Worm (Caenorhabditis elegans) whole organism, L3 larva: ENCODE measurements around the gene mec-1.

Experiments
- R02D3.7 ChIP-seq: fragments of 150-350 bp; optimal IDR thresholded peaks from 2 replicates; lab custom pipeline; 2014; ENCODE audit warnings: missing biosample characterization, missing genetic modification characterization
- ZK546.5 ChIP-seq: sonication (generic microtip); optimal IDR thresholded peaks from 2 replicates; lab custom pipeline; 2017; ENCODE audit warnings: missing biosample characterization, missing genetic modification characterization
- ceh-16 ChIP-seq: sonication (generic microtip); optimal IDR thresholded peaks from 2 replicates; lab custom pipeline; 2017; ENCODE audit warnings: missing biosample characterization, missing genetic modification characterization
- ceh-28 ChIP-seq: fragments of 150-350 bp; optimal IDR thresholded peaks from 2 replicates; lab custom pipeline; 2014; ENCODE audit warnings: missing biosample characterization, missing genetic modification reagents, missing genetic modification characterization
- ceh-9 ChIP-seq: sonication (generic microtip); optimal IDR thresholded peaks from 2 replicates; lab custom pipeline; 2018; ENCODE audit warnings: missing biosample characterization, missing genetic modification characterization
- daf-12 ChIP-seq: fragments of 150-350 bp; optimal IDR thresholded peaks from 2 replicates; lab custom pipeline; 2014; ENCODE audit warnings: missing biosample characterization, missing genetic modification reagents, missing genetic modification characterization
- egl-27 ChIP-seq: sonication (generic microtip); optimal IDR thresholded peaks from 4 replicates; lab custom pipeline; 2017; ENCODE audit warnings: missing biosample characterization, missing genetic modification reagents, missing genetic modification characterization
- egl-5 ChIP-seq: fragments of 150-350 bp; optimal IDR thresholded peaks from 2 replicates; lab custom pipeline; 2017; ENCODE audit warnings: missing biosample characterization, missing genetic modification reagents, missing genetic modification characterization, inconsistent platforms
- elt-1 ChIP-seq: fragments of 150-350 bp; optimal IDR thresholded peaks from 2 replicates; lab custom pipeline; 2014; ENCODE audit warnings: missing biosample characterization, missing genetic modification characterization
- elt-2 ChIP-seq: sonication (generic microtip); optimal IDR thresholded peaks from 2 replicates; lab custom pipeline; 2016; ENCODE audit warnings: missing genetic modification reagents, mild to moderate bottlenecking, missing genetic modification characterization, missing compliant biosample characterization
- eor-1 ChIP-seq, 2 experiments: fragments of 150-350 bp; optimal IDR thresholded peaks; 2 replicates each; lab custom pipeline; 2014 to 2018; ENCODE audit warnings: missing biosample characterization in 2 of 2, missing genetic modification characterization in 2 of 2
- hmg-11 ChIP-seq: sonication (generic microtip); optimal IDR thresholded peaks from 2 replicates; lab custom pipeline; 2016; ENCODE audit warnings: missing genetic modification characterization, missing compliant biosample characterization
- lin-15B ChIP-seq: fragments of 150-350 bp; optimal IDR thresholded peaks from 2 replicates; lab custom pipeline; 2014; ENCODE audit warnings: missing biosample characterization, missing genetic modification characterization
- lin-39 ChIP-seq: fragments of 150-350 bp; optimal IDR thresholded peaks from 2 replicates; lab custom pipeline; 2018; ENCODE audit warnings: missing biosample characterization, missing genetic modification reagents, missing genetic modification characterization
- lsy-12 ChIP-seq: sonication (generic microtip); optimal IDR thresholded peaks from 2 replicates; lab custom pipeline; 2016; ENCODE audit warnings: mild to moderate bottlenecking, missing genetic modification characterization, missing compliant biosample characterization
- mdl-1 ChIP-seq: fragments of 150-350 bp; optimal IDR thresholded peaks from 2 replicates; lab custom pipeline; 2014; ENCODE audit warnings: missing biosample characterization, missing genetic modification characterization
- nfya-1 ChIP-seq: sonication (generic microtip); optimal IDR thresholded peaks from 2 replicates; lab custom pipeline; 2017; ENCODE audit warnings: missing genetic modification characterization, mild to moderate bottlenecking, missing compliant biosample characterization, antibody characterized with exemption, moderate library complexity; ENCODE audit not compliant: insufficient read depth
- nhr-11 ChIP-seq: fragments of 150-350 bp; optimal IDR thresholded peaks from 2 replicates; lab custom pipeline; 2014; ENCODE audit warnings: missing biosample characterization, missing genetic modification characterization
- nhr-12 ChIP-seq: fragments of 150-350 bp; optimal IDR thresholded peaks from 2 replicates; lab custom pipeline; 2014; ENCODE audit warnings: missing biosample characterization, missing genetic modification characterization
- nhr-23 ChIP-seq: fragments of 150-350 bp; optimal IDR thresholded peaks from 2 replicates; lab custom pipeline; 2014; ENCODE audit warnings: missing biosample characterization, missing genetic modification reagents, missing genetic modification characterization
- nhr-237 ChIP-seq: fragments of 150-350 bp; optimal IDR thresholded peaks from 2 replicates; lab custom pipeline; 2014; ENCODE audit warnings: missing biosample characterization, missing genetic modification characterization
- nhr-25 ChIP-seq: sonication (generic microtip); optimal IDR thresholded peaks from 2 replicates; lab custom pipeline; 2017; ENCODE audit warnings: missing biosample characterization, missing genetic modification characterization
- nhr-28 ChIP-seq: fragments of 150-350 bp; optimal IDR thresholded peaks from 2 replicates; lab custom pipeline; 2014; ENCODE audit warnings: missing biosample characterization, missing genetic modification characterization
- nhr-76 ChIP-seq: fragments of 150-350 bp; sonication (generic microtip); optimal IDR thresholded peaks from 5 replicates; lab custom pipeline; 2014; ENCODE audit warnings: missing biosample characterization, missing genetic modification characterization
- nhr-77 ChIP-seq: fragments of 150-350 bp; optimal IDR thresholded peaks from 2 replicates; lab custom pipeline; 2014; ENCODE audit warnings: missing biosample characterization, missing genetic modification characterization
- sea-2 ChIP-seq: fragments of 150-350 bp; sonication (generic microtip); optimal IDR thresholded peaks from 4 replicates; lab custom pipeline; 2014; ENCODE audit warnings: missing biosample characterization, missing genetic modification reagents, missing genetic modification characterization
- skn-1 ChIP-seq: fragments of 150-350 bp; optimal IDR thresholded peaks from 2 replicates; lab custom pipeline; 2014; ENCODE audit warnings: missing biosample characterization, missing genetic modification characterization
- snpc-4 ChIP-seq: fragments of 150-350 bp; optimal IDR thresholded peaks from 2 replicates; lab custom pipeline; 2014; ENCODE audit warnings: missing biosample characterization, missing genetic modification characterization
- tbx-2 ChIP-seq: sonication (generic microtip); optimal IDR thresholded peaks from 2 replicates; lab custom pipeline; 2016; ENCODE audit warnings: mild to moderate bottlenecking, missing genetic modification characterization, missing compliant biosample characterization
- unc-39 ChIP-seq: sonication (generic microtip); optimal IDR thresholded peaks from 4 replicates; lab custom pipeline; 2017; ENCODE audit warnings: missing biosample characterization, missing genetic modification characterization
- unc-62 ChIP-seq: fragments of 150-350 bp; sonication (generic microtip); optimal IDR thresholded peaks from 4 replicates; lab custom pipeline; 2014; ENCODE audit warnings: missing biosample characterization, missing genetic modification reagents, missing genetic modification characterization
- zag-1 ChIP-seq: fragments of 150-350 bp; optimal IDR thresholded peaks from 2 replicates; lab custom pipeline; 2014; ENCODE audit warnings: missing biosample characterization, missing genetic modification characterization
- ztf-11 ChIP-seq: fragments of 150-350 bp; optimal IDR thresholded peaks from 2 replicates; lab custom pipeline; 2014; ENCODE audit warnings: missing biosample characterization, missing genetic modification characterization
- ztf-4 ChIP-seq: fragments of 150-350 bp; optimal IDR thresholded peaks from 2 replicates; lab custom pipeline; 2014; ENCODE audit warnings: missing biosample characterization, missing genetic modification characterization

The mec-1 gene

ce11 chrV:6930284-6930683, 26.1 kb upstream of the mec-1 start:
- TF ChIP-seq eor-1 (tag; optimal IDR thresholded peaks at IDR 0.05; lab: Kevin White, UChicago) = no peak
- no peak for TF ChIP-seq nhr-28 (tag; lab: Kevin White, UChicago)
- TF ChIP-seq nfya-1 (tag; lab: Kevin White, UChicago) = peak; percentile 4
- no peak for TF ChIP-seq mdl-1 (tag; lab: Kevin White, UChicago)
- TF ChIP-seq elt-1 (tag; lab: Kevin White, UChicago) = no peak
- TF ChIP-seq nhr-237 = no peak
- no peak for TF ChIP-seq unc-39
- no peak for TF ChIP-seq nhr-77 (tag; lab: Kevin White, UChicago)

- TF ChIP-seq nhr-11 = no peak
- TF ChIP-seq hmg-11 = no peak
- TF ChIP-seq egl-5 (tag; lab: Kevin White, UChicago) = no peak
- TF ChIP-seq elt-1 (tag; lab: Kevin White, UChicago) = no peak
- TF ChIP-seq lsy-12 = no peak
- no peak for TF ChIP-seq skn-1 (tag; lab: Kevin White, UChicago)
- no peak for TF ChIP-seq zag-1 (tag; lab: Kevin White, UChicago)
- no peak for TF ChIP-seq ceh-28 (tag; lab: Kevin White, UChicago)
- no peak for TF ChIP-seq nfya-1 (tag; lab: Kevin White, UChicago)
- TF ChIP-seq ZK546.5 (tag; lab: Kevin White, UChicago) = no peak
Measured at ce11 chrV:6934212-6934611, 22.1 kb upstream of the mec-1 start, which contains the start of gene lipl-6. Gene lipl-6, minus strand, starts transcription at chrV:6934312.

ce11 chrV:6935878-6936277, 20.5 kb upstream of the mec-1 start, which contains the start of gene Y57E12B.10:
Gene Y57E12B.10, minus strand, starts transcription at chrV:6935978.
- TF ChIP-seq R02D3.7 (tag; lab: Kevin White, UChicago) = no peak
- TF ChIP-seq ceh-28 (tag; lab: Kevin White, UChicago) = no peak
- TF ChIP-seq ceh-16 = no peak
- TF ChIP-seq ZK546.5 (tag; lab: Kevin White, UChicago) = no peak
- no peak for TF ChIP-seq tbx-2 (tag; lab: Kevin White, UChicago)
- TF ChIP-seq, all 47 proteins: peak for 0

- TF ChIP-seq egl-5 (tag; lab: Kevin White, UChicago) (no peak), unc-62 (no peak), elt-2 (no peak), mdl-1 (tag; lab: Kevin White, UChicago) (no peak), ceh-9 (no peak), elt-1 (tag; lab: Kevin White, UChicago) (no peak), hmg-11 (no peak), ztf-4 (tag; lab: Kevin White, UChicago) (no peak), R02D3.7 (tag; lab: Kevin White, UChicago) (no peak), unc-39 (no peak)
Measured at ce11 chrV:6947442-6947841, 8.9 kb upstream of the mec-1 start, which contains the start of gene Y57E12B.4. Gene Y57E12B.4, minus strand, starts transcription at chrV:6947542.

- TF ChIP-seq egl-27 (tag; lab: Kevin White, UChicago) = no peak
- TF ChIP-seq daf-12 (tag; lab: Kevin White, UChicago) = no peak
Measured at ce11 chrV:6948225-6948624, 8.1 kb upstream of the mec-1 start, which contains the start of gene Y57E12B.1. Gene Y57E12B.1, plus strand, starts transcription at chrV:6948525.

ce11 chrV:6949770-6950169, 6.6 kb upstream of the mec-1 start, which contains the start of gene Y57E12B.11:
Gene Y57E12B.11, minus strand, starts transcription at chrV:6949870.
- TF ChIP-seq nhr-25 = no peak
- no peak for TF ChIP-seq daf-12 (tag; lab: Kevin White, UChicago)
- no peak for TF ChIP-seq lin-15B (tag; lab: Kevin White, UChicago)
- no peak for TF ChIP-seq R02D3.7 (tag; lab: Kevin White, UChicago)
- TF ChIP-seq egl-27 (tag; lab: Kevin White, UChicago) = no peak
- TF ChIP-seq nhr-23 (tag; lab: Kevin White, UChicago) = no peak
- no peak for TF ChIP-seq lin-39 (tag; lab: Kevin White, UChicago)
- no peak for TF ChIP-seq snpc-4
- no peak for TF ChIP-seq unc-62
- no peak for TF ChIP-seq zag-1 (tag; lab: Kevin White, UChicago)
- TF ChIP-seq skn-1 (tag; lab: Kevin White, UChicago) = no peak
- no peak for TF ChIP-seq nhr-12 (tag; lab: Kevin White, UChicago)
- TF ChIP-seq unc-39 = no peak
- TF ChIP-seq sea-2 (GFP tag; lab: Kevin White, UChicago) = no peak
- TF ChIP-seq nhr-76 (tag; lab: Kevin White, UChicago) = no peak
- TF ChIP-seq mdl-1 (tag; lab: Kevin White, UChicago) = no peak
- no peak for TF ChIP-seq ztf-11 (tag; lab: Kevin White, UChicago)
- TF ChIP-seq eor-1 (tag; optimal IDR thresholded peaks at IDR 0.05; lab: Kevin White, UChicago) = no peak
